Worm (Caenorhabditis elegans) whole organism, L4/young adult: Measurements from ENCODE around the gene fat-2.
A peak's percentile ranks its signal among the peaks of the same experiment; 100 is the strongest.

Source experiments
- W03F9.2 ChIP-seq: fragments of 150-350 bp; optimal IDR thresholded peaks from 2 replicates; lab custom pipeline; 2014; ENCODE audit warnings: missing biosample characterization, missing genetic modification characterization
- dao-5 ChIP-seq: sonication (generic microtip); optimal IDR thresholded peaks from 2 replicates; lab custom pipeline; 2016; ENCODE audit warnings: missing genotype, missing genetic modification characterization, moderate library complexity, missing compliant biosample characterization
- him-1 ChIP-seq: sonication (generic microtip); optimal IDR thresholded peaks from 2 replicates; lab custom pipeline; 2016; ENCODE audit warnings: missing genotype, missing genetic modification reagents, missing genetic modification characterization, missing compliant biosample characterization

DNA sequence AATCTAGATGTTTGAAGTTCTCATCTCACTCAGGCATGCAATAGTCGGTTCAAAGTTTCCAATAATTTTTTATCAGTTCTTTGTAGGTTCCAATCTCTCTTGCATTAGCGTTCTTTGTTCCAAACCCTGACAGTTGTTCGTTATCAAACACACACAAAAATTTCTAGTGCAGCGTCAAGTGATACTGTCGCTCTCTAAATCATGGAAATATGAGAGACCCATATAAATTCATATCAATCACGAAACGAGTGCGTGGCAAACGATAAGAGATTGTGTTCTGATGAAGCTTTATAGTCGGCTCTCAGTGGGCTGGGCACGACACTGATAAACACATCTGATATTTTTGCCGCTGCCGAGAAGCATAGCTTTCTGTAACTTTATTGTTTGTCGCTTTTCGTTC lies 9.5 kb upstream of the fat-2 start:
- TF ChIP-seq W03F9.2 (tag; lab: Kevin White, UChicago) (peak; percentile 4), dao-5 (no peak), him-1 (tag; lab: Kevin White, UChicago) (no peak)
